Fruit fly (Drosophila melanogaster): ENCODE data around the gene Myt1.

dm6 chr3L:5765844-5766200, 13.6 kb downstream of the Myt1 start, which contains the start of gene Txl:
- TF ChIP-seq CG4496 (GFP tag; IDR thresholded peaks at IDR 0.05), result no peak
- TF ChIP-seq CG8159 (tag; optimal IDR thresholded peaks at IDR 0.05), result no peak
- no peak for TF ChIP-seq rn (GFP tag; IDR thresholded peaks at IDR 0.05)
- no peak for TF ChIP-seq Pif1B (GFP tag; optimal IDR thresholded peaks at IDR 0.05)
- no peak for TF ChIP-seq fd96Ca (GFP tag; IDR thresholded peaks at IDR 0.05)
- no peak for TF ChIP-seq CG10348 (GFP tag; IDR thresholded peaks at IDR 0.05)
- no peak for TF ChIP-seq CG13204 (GFP tag; optimal IDR thresholded peaks at IDR 0.05)
- TF ChIP-seq D1 (tag; optimal IDR thresholded peaks at IDR 0.05), result no peak
- no peak for TF ChIP-seq CG12605 (GFP tag; IDR thresholded peaks at IDR 0.05)
- no peak for TF ChIP-seq Ets98B (GFP tag; IDR thresholded peaks at IDR 0.05)
- no peak for TF ChIP-seq gl (tag; optimal IDR thresholded peaks at IDR 0.05)

All from whole organism, pupa.